Fruit fly (Drosophila melanogaster) whole organism, embryonic: ENCODE results near the gene CG43750.

Experiments
- Ada2b ChIP-seq: fragments of 200-800 bp; sonication (Bioruptor generic); IDR thresholded peaks from 2 replicates; pipeline ENCODE4 v1.3.6; 2022; ENCODE audit warnings: missing biosample characterization, missing genetic modification characterization
- Adf1 ChIP-seq: fragments of 200-800 bp; sonication (Bioruptor generic); IDR thresholded peaks from 2 replicates; pipeline ENCODE4 v1.3.6; 2022; ENCODE audit warnings: missing biosample characterization, missing genetic modification characterization
- C15 ChIP-seq: fragments of 200-800 bp; sonication (Bioruptor generic); IDR thresholded peaks from 3 replicates; pipeline ENCODE4 v1.3.6; 2022; ENCODE audit warnings: missing biosample characterization, missing genetic modification characterization
- CG10431 ChIP-seq: fragments of 200-800 bp; sonication (Bioruptor generic); optimal IDR thresholded peaks from 3 replicates; lab custom pipeline; 2018; ENCODE audit warnings: missing biosample characterization, mild to moderate bottlenecking, missing genetic modification characterization
- CG10565 ChIP-seq: fragments of 200-800 bp; sonication (Bioruptor generic); optimal IDR thresholded peaks from 3 replicates; lab custom pipeline; 2016; ENCODE audit warnings: missing biosample characterization, mild to moderate bottlenecking, missing genetic modification characterization
- CG12071 ChIP-seq: fragments of 200-800 bp; sonication (Bioruptor generic); optimal IDR thresholded peaks from 3 replicates; lab custom pipeline; 2018; ENCODE audit warnings: missing biosample characterization, mild to moderate bottlenecking, missing genetic modification characterization
- CG13624 ChIP-seq: fragments of 200-800 bp; sonication (Bioruptor generic); optimal IDR thresholded peaks from 2 replicates; lab custom pipeline; 2016; ENCODE audit warnings: missing biosample characterization, missing genetic modification characterization
- CG13775 ChIP-seq: fragments of 200-800 bp; sonication (Bioruptor generic); optimal IDR thresholded peaks from 3 replicates; lab custom pipeline; 2017; ENCODE audit warnings: missing biosample characterization, mild to moderate bottlenecking, missing genetic modification characterization
- CG14860 ChIP-seq: fragments of 200-800 bp; sonication (Bioruptor generic); IDR thresholded peaks from 3 replicates; pipeline ENCODE4 v1.3.6; 2022; ENCODE audit warnings: missing biosample characterization, missing genetic modification characterization; ENCODE audit not compliant: partially characterized antibody
- CG17568 ChIP-seq: fragments of 200-800 bp; sonication (Bioruptor generic); optimal IDR thresholded peaks from 2 replicates; lab custom pipeline; 2018; ENCODE audit warnings: missing biosample characterization, mild to moderate bottlenecking, missing genetic modification characterization, moderate library complexity
- CG3838 ChIP-seq: fragments of 200-800 bp; sonication (Bioruptor generic); optimal IDR thresholded peaks from 3 replicates; lab custom pipeline; 2016; ENCODE audit warnings: missing biosample characterization, missing genetic modification characterization
- CG4424 ChIP-seq: fragments of 200-800 bp; sonication (Bioruptor generic); optimal IDR thresholded peaks from 3 replicates; lab custom pipeline; 2016; ENCODE audit warnings: missing biosample characterization, missing genetic modification characterization
- CG4730 ChIP-seq: fragments of 200-800 bp; sonication (Bioruptor generic); IDR thresholded peaks from 2 replicates; pipeline ENCODE4 v1.3.6; 2022; ENCODE audit warnings: missing biosample characterization, missing genetic modification characterization
- CG6175 ChIP-seq: fragments of 200-800 bp; sonication (Bioruptor generic); IDR thresholded peaks from 3 replicates; pipeline ENCODE4 v1.3.6; 2022; ENCODE audit warnings: missing biosample characterization, missing genetic modification characterization
- CG7963 ChIP-seq: fragments of 200-800 bp; sonication (Bioruptor generic); IDR thresholded peaks from 3 replicates; pipeline ENCODE4 v1.3.6; 2022; ENCODE audit warnings: missing biosample characterization, missing genetic modification characterization; ENCODE audit not compliant: partially characterized antibody
- CG8359 ChIP-seq: fragments of 200-800 bp; sonication (Bioruptor generic); optimal IDR thresholded peaks from 2 replicates; lab custom pipeline; 2017; ENCODE audit warnings: missing biosample characterization, mild to moderate bottlenecking, missing genetic modification characterization, borderline replicate concordance
- CG9215 ChIP-seq: fragments of 200-800 bp; sonication (Bioruptor generic); IDR thresholded peaks from 2 replicates; pipeline ENCODE4 v1.3.6; 2022; ENCODE audit warnings: missing biosample characterization, missing genetic modification characterization
- Deaf1 ChIP-seq: fragments of 200-800 bp; optimal IDR thresholded peaks from 3 replicates; lab custom pipeline; 2019; ENCODE audit warnings: missing biosample characterization, mild to moderate bottlenecking, missing genetic modification characterization, moderate library complexity
- Dip2 ChIP-seq: fragments of 200-800 bp; sonication (Bioruptor generic); IDR thresholded peaks from 2 replicates; pipeline ENCODE4 v1.3.6; 2022; ENCODE audit warnings: missing biosample characterization, missing genetic modification characterization
- E2f2 ChIP-seq: fragments of 200-800 bp; sonication (Bioruptor generic); IDR thresholded peaks from 2 replicates; pipeline ENCODE4 v1.3.6; 2022; ENCODE audit warnings: missing biosample characterization, missing genetic modification characterization
- H2.0 ChIP-seq: fragments of 200-800 bp; sonication (Bioruptor generic); IDR thresholded peaks from 2 replicates; pipeline ENCODE4 v1.3.6; 2022; ENCODE audit warnings: missing biosample characterization, missing genetic modification characterization
- MBD-R2 ChIP-seq: fragments of 200-800 bp; sonication (Bioruptor generic); IDR thresholded peaks from 2 replicates; pipeline ENCODE4 v1.3.6; 2022; ENCODE audit warnings: missing biosample characterization, missing genetic modification characterization
- Mrtf ChIP-seq: fragments of 200-800 bp; sonication (Bioruptor generic); IDR thresholded peaks from 3 replicates; pipeline ENCODE4 v1.3.6; 2022; ENCODE audit warnings: missing biosample characterization, missing genetic modification characterization
- NC2β ChIP-seq: fragments of 200-800 bp; sonication (Bioruptor generic); optimal IDR thresholded peaks from 2 replicates; lab custom pipeline; 2016; ENCODE audit warnings: missing biosample characterization, missing genetic modification characterization
- NFAT ChIP-seq: fragments of 200-800 bp; sonication (Bioruptor generic); IDR thresholded peaks from 2 replicates; pipeline ENCODE4 v1.3.6; 2022; ENCODE audit warnings: missing biosample characterization, missing genetic modification characterization
- NK7.1 ChIP-seq: fragments of 200-800 bp; sonication (Bioruptor generic); optimal IDR thresholded peaks from 3 replicates; lab custom pipeline; 2016; ENCODE audit warnings: missing biosample characterization, missing genetic modification characterization
- Nf-YA ChIP-seq: fragments of 200-800 bp; sonication (Bioruptor generic); IDR thresholded peaks from 2 replicates; pipeline ENCODE4 v1.3.6; 2022; ENCODE audit warnings: missing biosample characterization, missing genetic modification characterization
- Sin3A ChIP-seq: fragments of >200 bp; optimal IDR thresholded peaks from 2 replicates; lab custom pipeline; 2018
- Ssrp ChIP-seq: fragments of 200-800 bp; sonication (Bioruptor generic); optimal IDR thresholded peaks from 2 replicates; lab custom pipeline; 2018; ENCODE audit warnings: missing biosample characterization, mild to moderate bottlenecking, missing genetic modification characterization, moderate library complexity
- ato ChIP-seq: fragments of 200-800 bp; sonication (Bioruptor generic); IDR thresholded peaks from 2 replicates; pipeline ENCODE4 v1.3.6; 2022; ENCODE audit warnings: missing biosample characterization, missing genetic modification characterization; ENCODE audit not compliant: partially characterized antibody
- br ChIP-seq: fragments of >200 bp; optimal IDR thresholded peaks from 2 replicates; lab custom pipeline; 2017
- chinmo ChIP-seq: fragments of 200-800 bp; sonication (Bioruptor generic); IDR thresholded peaks from 4 replicates; pipeline ENCODE4 v1.3.6; 2022; ENCODE audit warnings: missing biosample characterization, missing genetic modification characterization; ENCODE audit not compliant: partially characterized antibody
- crol ChIP-seq: fragments of 200-800 bp; sonication (Bioruptor generic); IDR thresholded peaks from 2 replicates; pipeline ENCODE4 v1.3.6; 2022; ENCODE audit warnings: missing biosample characterization, missing genetic modification characterization
- cwo ChIP-seq: fragments of 200-800 bp; sonication (Bioruptor generic); optimal IDR thresholded peaks from 3 replicates; lab custom pipeline; 2017; ENCODE audit warnings: missing biosample characterization, missing genetic modification characterization, mild to moderate bottlenecking, moderate library complexity, missing genetic modification reagents
- emc ChIP-seq: fragments of 200-800 bp; sonication (Bioruptor generic); optimal IDR thresholded peaks from 2 replicates; lab custom pipeline; 2016; ENCODE audit warnings: missing biosample characterization, missing genetic modification characterization
- ewg ChIP-seq: fragments of 200-800 bp; sonication (Bioruptor generic); optimal IDR thresholded peaks from 3 replicates; lab custom pipeline; 2017; ENCODE audit warnings: mild to moderate bottlenecking, missing biosample characterization, missing genetic modification reagents, missing genetic modification characterization
- klu ChIP-seq: fragments of 200-800 bp; sonication (Bioruptor generic); IDR thresholded peaks from 2 replicates; pipeline ENCODE4 v1.3.6; 2022; ENCODE audit warnings: missing biosample characterization, missing genetic modification characterization
- lola ChIP-seq, 3 experiments: fragments of >200 bp in 2 of 3; fragments of 200-800 bp in 1 of 3; sonication (Bioruptor generic) in 1 of 3; optimal IDR thresholded peaks; 2 replicates each; lab custom pipeline; 2017 to 2019; ENCODE audit warnings: missing biosample characterization in 3 of 3, missing genetic modification characterization in 3 of 3, mild to moderate bottlenecking in 1 of 3, moderate library complexity in 1 of 3
- org-1 ChIP-seq: fragments of 200-800 bp; sonication (Bioruptor generic); optimal IDR thresholded peaks from 2 replicates; lab custom pipeline; 2017; ENCODE audit warnings: missing biosample characterization, missing genetic modification characterization
- pan ChIP-seq, 4 experiments: fragments of >200 bp in 3 of 4; fragments of 200-800 bp in 1 of 4; sonication (Bioruptor generic) in 1 of 4; optimal IDR thresholded peaks in 3 of 4; IDR thresholded peaks in 1 of 4; 2 replicates each; pipeline versions ENCODE4 v1.3.6 to Lab custom; 2017 to 2022; ENCODE audit warnings: missing biosample characterization in 2 of 4, missing genetic modification characterization in 2 of 4, mixed read lengths in 1 of 4
- psq ChIP-seq: fragments of 200-800 bp; sonication (Bioruptor generic); optimal IDR thresholded peaks from 2 replicates; lab custom pipeline; 2017; ENCODE audit warnings: missing biosample characterization, missing genetic modification characterization
- sc ChIP-seq, 3 experiments: fragments of >200 bp in 2 of 3; fragments of 200-800 bp in 1 of 3; sonication (Bioruptor generic) in 1 of 3; optimal IDR thresholded peaks; 2 replicates in 2 of 3; 3 replicates in 1 of 3; lab custom pipeline; 2017; ENCODE audit warnings: mild to moderate bottlenecking in 1 of 3, missing biosample characterization in 1 of 3, missing genetic modification characterization in 1 of 3, missing genetic modification reagents in 1 of 3
- so ChIP-seq: fragments of 200-800 bp; sonication (Bioruptor generic); IDR thresholded peaks from 3 replicates; pipeline ENCODE4 v1.3.6; 2022; ENCODE audit warnings: missing biosample characterization, missing genetic modification characterization
- stc ChIP-seq: fragments of 200-800 bp; sonication (Bioruptor generic); IDR thresholded peaks from 2 replicates; pipeline ENCODE4 v1.3.6; 2022; ENCODE audit warnings: missing biosample characterization, missing genetic modification characterization
- sug ChIP-seq: fragments of 200-800 bp; optimal IDR thresholded peaks from 2 replicates; lab custom pipeline; 2019; ENCODE audit warnings: missing biosample characterization, mild to moderate bottlenecking, missing genetic modification characterization, moderate library complexity
- tgo ChIP-seq: fragments of 200-800 bp; sonication (Bioruptor generic); IDR thresholded peaks from 3 replicates; pipeline ENCODE4 v1.3.6; 2022; ENCODE audit warnings: missing biosample characterization, missing genetic modification characterization
- tio ChIP-seq: fragments of 200-800 bp; sonication (Bioruptor generic); optimal IDR thresholded peaks from 2 replicates; lab custom pipeline; 2017; ENCODE audit warnings: missing biosample characterization, missing genetic modification characterization, inconsistent platforms
- usp ChIP-seq: fragments of >200 bp; optimal IDR thresholded peaks from 2 replicates; lab custom pipeline; 2017; ENCODE audit warnings: missing biosample characterization, missing genetic modification characterization

CG43750 gene

dm6 chr2L:2375655-2376417 lies 14.7 kb downstream of the CG43750 start, which contains the start of gene Atxn7 (continued):
- TF ChIP-seq emc (GFP tag; lab: Kevin White, UChicago) = no peak
- peak; percentile 8; the same call in 1 of the 2 replicates for TF ChIP-seq H2.0 (GFP tag; lab: Robert Waterston, UW)
- peak; percentile 73 for TF ChIP-seq CG13775 (GFP tag; lab: Kevin White, UChicago)
- TF ChIP-seq usp = no peak
- TF ChIP-seq C15 (GFP tag; lab: Robert Waterston, UW) = no peak
- no peak for TF ChIP-seq Mrtf (GFP tag; lab: Robert Waterston, UW)
- peak; percentile 20 for TF ChIP-seq Deaf1
- peak; percentile 97 for TF ChIP-seq ewg (GFP tag; lab: Kevin White, UChicago)
- TF ChIP-seq lola (GFP tag; optimal IDR thresholded peaks at IDR 0.05; lab: Kevin White, UChicago) = no peak
- TF ChIP-seq Ada2b (GFP tag; lab: Robert Waterston, UW) = peak; percentile 42; the same call in 1 of the 2 replicates
- peak; percentile 96 for TF ChIP-seq ato
- peak; percentile 82 for TF ChIP-seq CG14860
- peak; percentile 58 for TF ChIP-seq Adf1 (GFP tag; lab: Robert Waterston, UW)
- no peak for TF ChIP-seq sc (optimal IDR thresholded peaks at IDR 0.05; lab: Kevin White, UChicago)
- TF ChIP-seq sc (GFP tag; optimal IDR thresholded peaks at IDR 0.05; lab: Kevin White, UChicago) = peak; percentile 75
- peak; percentile 49 for TF ChIP-seq CG8359
- TF ChIP-seq CG4730 = no peak
- peak; percentile 46 for TF ChIP-seq Ssrp
- TF ChIP-seq chinmo (GFP tag; lab: Robert Waterston, UW) = peak; percentile 99
- TF ChIP-seq pan (optimal IDR thresholded peaks at IDR 0.05; lab: Kevin White, UChicago) = no peak
- peak in 1 of 2 experiments; percentile 72 for TF ChIP-seq pan (GFP tag; optimal IDR thresholded peaks at IDR 0.05 in 1 of 2, IDR thresholded peaks at IDR 0.05 in 1 of 2)
- TF ChIP-seq MBD-R2 (GFP tag; lab: Robert Waterston, UW) = peak; percentile 90
- peak; percentile 46 for TF ChIP-seq E2f2 (GFP tag; lab: Robert Waterston, UW)
- TF ChIP-seq psq (GFP tag; lab: Kevin White, UChicago) = peak; percentile 7
- TF ChIP-seq org-1 (GFP tag; lab: Kevin White, UChicago) = peak; percentile 8
- TF ChIP-seq NC2β = peak; percentile 80
- TF ChIP-seq CG4424 (GFP tag; lab: Kevin White, UChicago) = peak; percentile 44
- TF ChIP-seq tgo (GFP tag; lab: Robert Waterston, UW) = peak; percentile 28; the same call in 1 of the 3 replicates
- TF ChIP-seq tio (GFP tag; lab: Kevin White, UChicago) = peak; percentile 15
- 0 out of 2 replicates have a peak, but pooled peaks have one; percentile 11 for TF ChIP-seq Nf-YA (GFP tag; lab: Robert Waterston, UW)
- TF ChIP-seq NK7.1 (GFP tag; lab: Kevin White, UChicago) = peak; percentile 71
- peak; percentile 82 for TF ChIP-seq CG10431 (GFP tag; lab: Kevin White, UChicago)
- peak; percentile 82 for TF ChIP-seq CG3838
- TF ChIP-seq Sin3A (lab: Kevin White, UChicago) = peak; percentile 34
- TF ChIP-seq br (lab: Kevin White, UChicago) = no peak
- TF ChIP-seq CG7963 (GFP tag; lab: Robert Waterston, UW) = peak; percentile 97
- TF ChIP-seq cwo (GFP tag; lab: Kevin White, UChicago) = no peak
- TF ChIP-seq CG17568 (GFP tag; lab: Kevin White, UChicago) = no peak
- peak; percentile 89 for TF ChIP-seq sug (tag; lab: Kevin White, UChicago)
- peak; percentile 62 for TF ChIP-seq CG12071 (GFP tag; lab: Kevin White, UChicago)
- TF ChIP-seq CG6175 (GFP tag; lab: Robert Waterston, UW) = peak; percentile 8; the same call in 1 of the 3 replicates
- peak; percentile 56; the same call in 1 of the 2 replicates for TF ChIP-seq stc (GFP tag; lab: Robert Waterston, UW)
- no peak for TF ChIP-seq Dip2 (GFP tag; lab: Robert Waterston, UW)
- peak; percentile 50; the same call in 1 of the 2 replicates for TF ChIP-seq NFAT
- TF ChIP-seq CG13624 (GFP tag; lab: Kevin White, UChicago) = peak; percentile 74
- TF ChIP-seq crol = peak; percentile 100
- TF ChIP-seq CG9215 (GFP tag; lab: Robert Waterston, UW) = no peak
- TF ChIP-seq klu (GFP tag; lab: Robert Waterston, UW) = 0 out of 2 replicates have a peak, but pooled peaks have one; percentile 52
- TF ChIP-seq CG10565 (GFP tag; lab: Kevin White, UChicago) = no peak
- peak; percentile 52 for TF ChIP-seq so (GFP tag; lab: Robert Waterston, UW)
